Worm (Caenorhabditis elegans) whole organism, L3 larva: Measurements from ENCODE around the gene Y59A8B.12.

ENCODE experiments used
- R02D3.7 ChIP-seq: fragments of 150-350 bp; optimal IDR thresholded peaks from 2 replicates; lab custom pipeline; 2014; ENCODE audit warnings: missing biosample characterization, missing genetic modification characterization
- ZK546.5 ChIP-seq: sonication (generic microtip); optimal IDR thresholded peaks from 2 replicates; lab custom pipeline; 2017; ENCODE audit warnings: missing biosample characterization, missing genetic modification characterization
- aly-2 ChIP-seq: fragments of 150-350 bp; optimal IDR thresholded peaks from 2 replicates; lab custom pipeline; 2014; ENCODE audit warnings: missing biosample characterization, missing genetic modification characterization
- ceh-16 ChIP-seq: sonication (generic microtip); optimal IDR thresholded peaks from 2 replicates; lab custom pipeline; 2017; ENCODE audit warnings: missing biosample characterization, missing genetic modification characterization
- ceh-28 ChIP-seq: fragments of 150-350 bp; optimal IDR thresholded peaks from 2 replicates; lab custom pipeline; 2014; ENCODE audit warnings: missing biosample characterization, missing genetic modification reagents, missing genetic modification characterization
- ceh-9 ChIP-seq: sonication (generic microtip); optimal IDR thresholded peaks from 2 replicates; lab custom pipeline; 2018; ENCODE audit warnings: missing biosample characterization, missing genetic modification characterization
- daf-12 ChIP-seq: fragments of 150-350 bp; optimal IDR thresholded peaks from 2 replicates; lab custom pipeline; 2014; ENCODE audit warnings: missing biosample characterization, missing genetic modification reagents, missing genetic modification characterization
- egl-5 ChIP-seq: fragments of 150-350 bp; optimal IDR thresholded peaks from 2 replicates; lab custom pipeline; 2017; ENCODE audit warnings: missing biosample characterization, missing genetic modification reagents, missing genetic modification characterization, inconsistent platforms
- elt-1 ChIP-seq: fragments of 150-350 bp; optimal IDR thresholded peaks from 2 replicates; lab custom pipeline; 2014; ENCODE audit warnings: missing biosample characterization, missing genetic modification characterization
- elt-2 ChIP-seq: sonication (generic microtip); optimal IDR thresholded peaks from 2 replicates; lab custom pipeline; 2016; ENCODE audit warnings: missing genetic modification reagents, mild to moderate bottlenecking, missing genetic modification characterization, missing compliant biosample characterization
- eor-1 ChIP-seq, 2 experiments: fragments of 150-350 bp; optimal IDR thresholded peaks; 2 replicates each; lab custom pipeline; 2014 to 2018; ENCODE audit warnings: missing biosample characterization in 2 of 2, missing genetic modification characterization in 2 of 2
- fos-1 ChIP-seq: fragments of 150-350 bp; optimal IDR thresholded peaks from 2 replicates; lab custom pipeline; 2014; ENCODE audit warnings: missing biosample characterization, missing genetic modification characterization
- jun-1 ChIP-seq: fragments of 150-350 bp; optimal IDR thresholded peaks from 2 replicates; lab custom pipeline; 2014; ENCODE audit warnings: missing biosample characterization, missing genetic modification reagents, missing genetic modification characterization
- lin-15B ChIP-seq: fragments of 150-350 bp; optimal IDR thresholded peaks from 2 replicates; lab custom pipeline; 2014; ENCODE audit warnings: missing biosample characterization, missing genetic modification characterization
- lin-39 ChIP-seq: fragments of 150-350 bp; optimal IDR thresholded peaks from 2 replicates; lab custom pipeline; 2018; ENCODE audit warnings: missing biosample characterization, missing genetic modification reagents, missing genetic modification characterization
- mdl-1 ChIP-seq: fragments of 150-350 bp; optimal IDR thresholded peaks from 2 replicates; lab custom pipeline; 2014; ENCODE audit warnings: missing biosample characterization, missing genetic modification characterization
- mml-1 ChIP-seq: fragments of 150-350 bp; sonication (generic microtip); optimal IDR thresholded peaks from 3 replicates; lab custom pipeline; 2014; ENCODE audit warnings: missing biosample characterization, missing genetic modification characterization
- nfya-1 ChIP-seq: sonication (generic microtip); optimal IDR thresholded peaks from 2 replicates; lab custom pipeline; 2017; ENCODE audit warnings: missing genetic modification characterization, mild to moderate bottlenecking, missing compliant biosample characterization, antibody characterized with exemption, moderate library complexity; ENCODE audit not compliant: insufficient read depth
- nhr-11 ChIP-seq: fragments of 150-350 bp; optimal IDR thresholded peaks from 2 replicates; lab custom pipeline; 2014; ENCODE audit warnings: missing biosample characterization, missing genetic modification characterization
- nhr-12 ChIP-seq: fragments of 150-350 bp; optimal IDR thresholded peaks from 2 replicates; lab custom pipeline; 2014; ENCODE audit warnings: missing biosample characterization, missing genetic modification characterization
- nhr-23 ChIP-seq: fragments of 150-350 bp; optimal IDR thresholded peaks from 2 replicates; lab custom pipeline; 2014; ENCODE audit warnings: missing biosample characterization, missing genetic modification reagents, missing genetic modification characterization
- nhr-237 ChIP-seq: fragments of 150-350 bp; optimal IDR thresholded peaks from 2 replicates; lab custom pipeline; 2014; ENCODE audit warnings: missing biosample characterization, missing genetic modification characterization
- nhr-25 ChIP-seq: sonication (generic microtip); optimal IDR thresholded peaks from 2 replicates; lab custom pipeline; 2017; ENCODE audit warnings: missing biosample characterization, missing genetic modification characterization
- nhr-28 ChIP-seq: fragments of 150-350 bp; optimal IDR thresholded peaks from 2 replicates; lab custom pipeline; 2014; ENCODE audit warnings: missing biosample characterization, missing genetic modification characterization
- nhr-43 ChIP-seq: sonication (generic microtip); optimal IDR thresholded peaks from 2 replicates; lab custom pipeline; 2016; ENCODE audit warnings: mild to moderate bottlenecking, missing genetic modification characterization, missing compliant biosample characterization; ENCODE audit not compliant: poor library complexity, severe bottlenecking
- nhr-76 ChIP-seq: fragments of 150-350 bp; sonication (generic microtip); optimal IDR thresholded peaks from 5 replicates; lab custom pipeline; 2014; ENCODE audit warnings: missing biosample characterization, missing genetic modification characterization
- pha-4 ChIP-seq: fragments of 150-350 bp; optimal IDR thresholded peaks from 2 replicates; lab custom pipeline; 2014; ENCODE audit warnings: missing biosample characterization, missing genetic modification reagents, missing genetic modification characterization
- pqm-1 ChIP-seq: fragments of 150-350 bp; optimal IDR thresholded peaks from 2 replicates; lab custom pipeline; 2017; ENCODE audit warnings: missing biosample characterization, missing genetic modification characterization, inconsistent platforms
- sea-2 ChIP-seq: fragments of 150-350 bp; sonication (generic microtip); optimal IDR thresholded peaks from 4 replicates; lab custom pipeline; 2014; ENCODE audit warnings: missing biosample characterization, missing genetic modification reagents, missing genetic modification characterization
- skn-1 ChIP-seq: fragments of 150-350 bp; optimal IDR thresholded peaks from 2 replicates; lab custom pipeline; 2014; ENCODE audit warnings: missing biosample characterization, missing genetic modification characterization
- snpc-4 ChIP-seq: fragments of 150-350 bp; optimal IDR thresholded peaks from 2 replicates; lab custom pipeline; 2014; ENCODE audit warnings: missing biosample characterization, missing genetic modification characterization
- unc-39 ChIP-seq: sonication (generic microtip); optimal IDR thresholded peaks from 4 replicates; lab custom pipeline; 2017; ENCODE audit warnings: missing biosample characterization, missing genetic modification characterization
- unc-62 ChIP-seq: fragments of 150-350 bp; sonication (generic microtip); optimal IDR thresholded peaks from 4 replicates; lab custom pipeline; 2014; ENCODE audit warnings: missing biosample characterization, missing genetic modification reagents, missing genetic modification characterization
- zag-1 ChIP-seq: fragments of 150-350 bp; optimal IDR thresholded peaks from 2 replicates; lab custom pipeline; 2014; ENCODE audit warnings: missing biosample characterization, missing genetic modification characterization
- ztf-11 ChIP-seq: fragments of 150-350 bp; optimal IDR thresholded peaks from 2 replicates; lab custom pipeline; 2014; ENCODE audit warnings: missing biosample characterization, missing genetic modification characterization

Y59A8B.12 gene

ce11 chrV:18109449-18109848, 23.4 kb upstream of the Y59A8B.12 start:
- TF ChIP-seq ceh-28: no peak

DNA sequence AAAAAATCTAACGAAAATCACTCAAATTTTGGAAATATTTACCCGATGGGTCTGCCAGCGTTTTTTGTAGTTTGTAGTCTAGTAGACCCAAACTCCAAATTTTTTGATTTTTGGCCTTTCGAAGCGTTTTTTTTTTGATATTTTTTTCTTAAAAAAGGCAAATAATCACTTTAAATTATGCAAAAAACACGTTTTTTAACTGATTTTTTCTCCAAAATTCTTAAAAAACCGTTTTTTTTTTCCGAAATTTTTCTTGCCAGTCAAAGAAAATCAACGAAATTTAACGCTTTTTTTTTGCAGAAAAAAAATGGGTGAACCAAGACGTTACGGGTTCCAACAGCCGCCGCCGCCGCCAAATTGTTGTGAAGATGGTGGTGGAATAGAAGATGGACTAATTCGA, 21.9 kb upstream of the Y59A8B.12 start, which contains the start of gene Y37H2A.1:
Gene Y37H2A.1, plus strand, starts transcription at position 301 of the 400 bp plus-strand sequence.
- TF ChIP-seq nhr-11 (tag; lab: Kevin White, UChicago): no peak
- TF ChIP-seq nhr-43: no peak
- TF ChIP-seq ceh-9 (tag; lab: Kevin White, UChicago): no peak
- TF ChIP-seq fos-1 (tag; lab: Kevin White, UChicago): no peak
- TF ChIP-seq R02D3.7: no peak
- no peak for TF ChIP-seq egl-5 (tag; lab: Kevin White, UChicago)
- no peak for TF ChIP-seq aly-2 (tag; lab: Kevin White, UChicago)
- TF ChIP-seq nhr-23: no peak
- no peak for TF ChIP-seq nfya-1 (tag; lab: Kevin White, UChicago)
- no peak for TF ChIP-seq lin-15B
- TF ChIP-seq nhr-28 (tag; lab: Kevin White, UChicago): no peak
- TF ChIP-seq elt-2 (tag; lab: Kevin White, UChicago): no peak
- TF ChIP-seq jun-1: no peak
- no peak for TF ChIP-seq elt-1 (tag; lab: Kevin White, UChicago)
- no peak for TF ChIP-seq sea-2

ce11 chrV:18106055-18106454, 20.0 kb upstream of the Y59A8B.12 start:
- no peak for TF ChIP-seq pqm-1 (tag; lab: Kevin White, UChicago)

ce11 chrV:18098387-18098786, 12.4 kb upstream of the Y59A8B.12 start, which contains the start of gene par-4:
par-4 (plus strand) TSS chrV:18098687.
- TF ChIP-seq nhr-28 (tag; lab: Kevin White, UChicago) (no peak), ceh-28 (no peak), elt-1 (tag; lab: Kevin White, UChicago) (no peak), R02D3.7 (no peak), nfya-1 (tag; lab: Kevin White, UChicago) (no peak), nhr-23 (no peak), nhr-237 (tag; lab: Kevin White, UChicago) (no peak), aly-2 (tag; lab: Kevin White, UChicago) (no peak)

DNA sequence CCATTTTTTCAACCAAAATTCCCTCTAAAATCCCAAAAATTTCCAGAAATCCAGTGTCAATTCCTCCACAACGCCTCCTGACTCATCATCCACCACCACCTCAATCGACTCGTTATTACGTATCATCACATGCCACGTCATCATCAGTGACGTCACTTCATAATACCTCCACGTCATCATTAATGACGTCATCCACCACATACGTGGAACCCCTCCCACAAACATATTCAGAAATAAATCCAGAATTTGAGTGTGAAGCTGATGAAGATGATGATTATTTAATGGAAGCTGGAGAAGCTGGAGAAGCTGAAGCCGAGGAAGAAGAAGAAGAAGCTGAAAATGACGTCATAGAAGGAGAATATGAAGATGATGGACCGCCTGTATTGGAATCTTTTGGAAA, 7.9 kb upstream of the Y59A8B.12 start:
- TF ChIP-seq lin-39 (no peak), aly-2 (tag; lab: Kevin White, UChicago) (no peak), elt-1 (tag; lab: Kevin White, UChicago) (no peak), egl-5 (tag; lab: Kevin White, UChicago) (no peak), R02D3.7 (no peak), nhr-11 (tag; lab: Kevin White, UChicago) (no peak), nhr-12 (tag; lab: Kevin White, UChicago) (no peak), nhr-23 (no peak), snpc-4 (tag; lab: Kevin White, UChicago) (no peak), daf-12 (no peak), mml-1 (tag; lab: Kevin White, UChicago) (no peak), zag-1 (tag; lab: Kevin White, UChicago) (no peak), nhr-25 (tag; lab: Kevin White, UChicago) (no peak), ceh-28 (no peak), nhr-76 (no peak), ztf-11 (tag; lab: Kevin White, UChicago) (no peak), pha-4 (tag; lab: Kevin White, UChicago) (no peak), unc-62 (GFP tag; lab: Kevin White, UChicago) (no peak)

DNA sequence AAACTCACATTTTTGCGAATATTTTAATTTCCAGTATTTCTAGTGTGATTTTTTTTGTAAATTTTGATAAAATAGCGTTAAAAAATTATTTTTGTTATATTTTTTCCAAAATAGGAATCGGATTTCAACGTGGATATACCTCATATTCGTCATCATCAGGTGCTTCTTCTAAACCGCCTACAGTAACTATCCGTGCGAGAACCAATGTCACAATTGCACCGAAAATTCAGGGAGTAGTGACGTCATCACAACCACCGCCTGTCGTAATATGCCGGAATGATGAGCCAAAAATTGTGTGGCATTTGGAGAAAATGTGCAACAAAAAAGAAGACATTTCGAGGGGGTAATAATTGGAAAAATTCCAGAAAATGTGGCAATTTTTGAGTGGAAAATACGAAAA, 5.2 kb upstream of the Y59A8B.12 start:
- no peak for TF ChIP-seq zag-1 (tag; lab: Kevin White, UChicago)
- TF ChIP-seq nhr-23: no peak
- TF ChIP-seq nhr-25 (tag; lab: Kevin White, UChicago): no peak
- no peak for TF ChIP-seq skn-1 (tag; lab: Kevin White, UChicago)
- TF ChIP-seq lin-39: no peak
- TF ChIP-seq mml-1 (tag; lab: Kevin White, UChicago): no peak
- TF ChIP-seq ceh-16 (tag; lab: Kevin White, UChicago): no peak
- no peak for TF ChIP-seq unc-39
- TF ChIP-seq daf-12: no peak
- TF ChIP-seq elt-1 (tag; lab: Kevin White, UChicago): no peak
- no peak for TF ChIP-seq mdl-1 (tag; lab: Kevin White, UChicago)
- TF ChIP-seq aly-2 (tag; lab: Kevin White, UChicago): no peak
- TF ChIP-seq pha-4 (tag; lab: Kevin White, UChicago): no peak
- no peak for TF ChIP-seq ZK546.5
- no peak for TF ChIP-seq jun-1
- TF ChIP-seq eor-1 (tag; optimal IDR thresholded peaks at IDR 0.05; lab: Kevin White, UChicago): no peak
- TF ChIP-seq egl-5 (tag; lab: Kevin White, UChicago): no peak
- TF ChIP-seq ceh-9 (tag; lab: Kevin White, UChicago): no peak
